Fruit fly (Drosophila melanogaster) whole organism: ENCODE measurements around the gene Trmt6.

ENCODE experiments used
- CG8478 ChIP-seq: fragments of >200 bp; optimal IDR thresholded peaks from 2 replicates; lab custom pipeline; 2018; ENCODE audit warnings: inconsistent platforms
- EcR ChIP-seq, 2 experiments: fragments of >200 bp; optimal IDR thresholded peaks; 2 replicates each; lab custom pipeline; 2017; ENCODE audit warnings: missing biosample characterization in 2 of 2, missing genetic modification characterization in 2 of 2, missing genetic modification reagents in 2 of 2
- pan ChIP-seq: fragments of >200 bp; optimal IDR thresholded peaks from 2 replicates; lab custom pipeline; 2017
- psq ChIP-seq: fragments of >200 bp; optimal IDR thresholded peaks from 2 replicates; lab custom pipeline; 2017
- usp ChIP-seq: fragments of >200 bp; optimal IDR thresholded peaks from 2 replicates; lab custom pipeline; 2017; ENCODE audit warnings: missing biosample characterization, missing genetic modification characterization, mixed read lengths

DNA sequence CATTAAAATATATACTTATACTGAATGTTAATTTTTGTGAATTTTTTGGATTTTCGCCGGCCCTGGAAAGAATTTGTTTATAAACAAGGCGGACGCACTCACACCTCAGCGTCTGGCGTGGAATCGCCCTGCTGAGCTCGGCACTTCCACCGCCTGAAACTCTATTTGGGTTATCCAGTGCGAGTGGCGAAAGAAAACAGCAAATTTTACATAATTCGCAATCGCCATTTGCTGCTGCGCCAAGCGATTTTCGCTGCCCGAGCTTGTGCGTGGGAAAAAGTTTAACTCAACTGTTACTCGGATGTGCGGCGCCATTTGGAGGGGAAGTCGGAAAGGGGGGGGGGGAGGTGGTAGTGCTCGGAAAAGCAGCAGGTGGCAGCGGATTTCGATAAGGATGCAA, 29.1 kb downstream of the Trmt6 start:
- TF ChIP-seq pan (lab: Kevin White, UChicago) (no peak), usp (GFP tag; lab: Kevin White, UChicago) (no peak), CG8478 (lab: Kevin White, UChicago) (no peak), psq (lab: Kevin White, UChicago) (no peak), EcR (GFP tag; optimal IDR thresholded peaks at IDR 0.05; lab: Kevin White, UChicago) (no peak)
